Fruit fly (Drosophila melanogaster): Measurements from ENCODE around the gene Wwox.

DNA sequence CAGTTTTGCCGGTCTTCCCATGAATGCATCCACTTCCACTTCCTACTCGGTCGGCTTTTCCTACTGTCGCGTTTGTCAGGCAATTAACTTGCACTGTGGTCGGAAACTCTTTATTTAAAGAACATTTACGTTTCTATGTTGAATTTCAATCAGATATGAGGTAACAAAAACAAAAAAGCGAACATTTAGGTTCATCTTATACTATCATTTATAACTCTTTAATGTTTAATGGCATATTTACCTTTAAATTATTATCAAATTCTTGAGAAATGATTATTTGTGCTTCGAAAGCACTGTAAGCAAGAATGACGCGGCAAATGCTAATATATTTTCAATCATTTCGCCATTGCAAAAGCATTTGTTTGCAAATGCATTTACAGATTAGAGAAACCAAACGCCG is 29.7 kb upstream of the Wwox start:
- TF ChIP-seq gl (tag; optimal IDR thresholded peaks at IDR 0.05): no peak
- peak; percentile 28 for TF ChIP-seq CG8301 (tag; optimal IDR thresholded peaks at IDR 0.05)
- no peak for TF ChIP-seq D1 (tag; optimal IDR thresholded peaks at IDR 0.05)
- TF ChIP-seq CG12605 (GFP tag; IDR thresholded peaks at IDR 0.05): 0 out of 2 replicates have a peak, but pooled peaks have one; percentile 16
- no peak for TF ChIP-seq CG8159 (tag; optimal IDR thresholded peaks at IDR 0.05)
- no peak for TF ChIP-seq CG13204 (GFP tag; optimal IDR thresholded peaks at IDR 0.05)
- TF ChIP-seq CG32121 (GFP tag; IDR thresholded peaks at IDR 0.05): peak; percentile 37; the same call in 1 of the 2 replicates
- peak; percentile 18 for TF ChIP-seq Pif1A (GFP tag; optimal IDR thresholded peaks at IDR 0.05)
- TF ChIP-seq CG14655 (GFP tag; optimal IDR thresholded peaks at IDR 0.05): no peak
- TF ChIP-seq EcR (GFP tag; optimal IDR thresholded peaks at IDR 0.05): no peak
- no peak for TF ChIP-seq Snoo (tag; optimal IDR thresholded peaks at IDR 0.05)
- TF ChIP-seq CG34367 (tag; optimal IDR thresholded peaks at IDR 0.05): no peak
- no peak for TF ChIP-seq Pif1B (GFP tag; optimal IDR thresholded peaks at IDR 0.05)
- TF ChIP-seq fd96Ca (GFP tag; IDR thresholded peaks at IDR 0.05): no peak
